4 fruit fly cellular contexts compared by ENCODE assay signal in the genomic region with DNA sequence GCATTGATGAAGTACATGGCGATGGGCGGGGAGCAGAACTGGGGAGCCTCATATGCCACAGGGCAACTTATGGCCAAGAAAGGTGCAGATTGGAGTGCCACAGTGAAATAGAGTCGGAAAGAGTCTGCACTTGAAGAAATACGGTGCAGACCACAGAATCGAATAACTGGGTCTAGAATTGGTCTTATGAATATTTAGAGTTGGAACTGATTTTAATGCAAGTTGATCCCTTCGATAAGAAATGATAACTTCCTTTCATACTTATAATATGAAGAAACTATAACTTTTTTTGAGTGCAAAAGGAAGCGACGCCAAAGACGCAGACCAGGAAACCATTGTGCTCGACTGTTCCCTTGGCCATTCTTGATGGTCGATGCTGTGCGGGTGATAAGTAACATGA.
TF ChIP-seq lines count a peak whose summit lies in the region.

No protein-coding gene starts in this region.

- TF ChIP-seq CTCF in whole organism, embryonic (GFP tag; optimal IDR thresholded peaks at IDR 0.05; lab: Kevin White, UChicago) = no peak

TF ChIP-seq in whole organism, embryonic, 481 proteins besides CTCF, POLR2A, EP300 and RAD21 (continues in another document):
- TF ChIP-seq dmrt99B (tag; optimal IDR thresholded peaks at IDR 0.05; lab: Kevin White, UChicago) (peak; percentile 32), CG7839 (tag; optimal IDR thresholded peaks at IDR 0.05; lab: Kevin White, UChicago) (peak; percentile 21), Max (GFP tag; optimal IDR thresholded peaks at IDR 0.05; lab: Kevin White, UChicago) (no peak), D19A (tag; optimal IDR thresholded peaks at IDR 0.05; lab: Kevin White, UChicago) (no peak), CG10543 (GFP tag; optimal IDR thresholded peaks at IDR 0.05; lab: Kevin White, UChicago) (no peak), Med (GFP tag; lab: Kevin White, UChicago) (peak; percentile 29), sob (GFP tag; IDR thresholded peaks at IDR 0.05; lab: Robert Waterston, UW) (0 out of 2 replicates have a peak, but pooled peaks have one; percentile 40), chinmo (GFP tag; IDR thresholded peaks at IDR 0.05; lab: Robert Waterston, UW; ENCODE audit: partially characterized antibody) (no peak), onecut (GFP tag; IDR thresholded peaks at IDR 0.05; lab: Robert Waterston, UW) (no peak), grau (tag; optimal IDR thresholded peaks at IDR 0.05; lab: Kevin White, UChicago) (peak; percentile 12), CG7556 (GFP tag; optimal IDR thresholded peaks at IDR 0.05; lab: Kevin White, UChicago) (no peak), bsh (GFP tag; optimal IDR thresholded peaks at IDR 0.05; lab: Kevin White, UChicago) (peak; percentile 24 to 78), nom (GFP tag; optimal IDR thresholded peaks at IDR 0.05; lab: Kevin White, UChicago) (peak; percentile 40), grn (GFP tag; optimal IDR thresholded peaks at IDR 0.05; lab: Kevin White, UChicago) (no peak), CG11456 (GFP tag; IDR thresholded peaks at IDR 0.05; lab: Robert Waterston, UW) (0 out of 3 replicates have a peak, but pooled peaks have one; percentile 45), Jarid2 (GFP tag; optimal IDR thresholded peaks at IDR 0.05; lab: Kevin White, UChicago) (no peak), dysf (GFP tag; IDR thresholded peaks at IDR 0.05; lab: Robert Waterston, UW) (0 out of 3 replicates have a peak, but pooled peaks have one; percentile 22), slou (GFP tag; optimal IDR thresholded peaks at IDR 0.05; lab: Kevin White, UChicago) (no peak), fu2 (GFP tag; optimal IDR thresholded peaks at IDR 0.05; lab: Kevin White, UChicago) (no peak), CG2678 (tag; optimal IDR thresholded peaks at IDR 0.05; lab: Kevin White, UChicago) (peak; percentile 35), CG3163 (GFP tag; optimal IDR thresholded peaks at IDR 0.05; lab: Kevin White, UChicago) (no peak)

TF ChIP-seq in whole organism, prepupa, 60 proteins besides CTCF, POLR2A, EP300 and RAD21 (continues in another document):
- peak; percentile 68 for TF ChIP-seq Met (GFP tag; optimal IDR thresholded peaks at IDR 0.05; lab: Kevin White, UChicago)
- peak; percentile 10 for TF ChIP-seq CG11762 (GFP tag; optimal IDR thresholded peaks at IDR 0.05; lab: Kevin White, UChicago; ENCODE audit: insufficient read depth)
- no peak for TF ChIP-seq CG11294 (GFP tag; IDR thresholded peaks at IDR 0.05; lab: Robert Waterston, UW)
- peak; percentile 90 for TF ChIP-seq dsx (GFP tag; optimal IDR thresholded peaks at IDR 0.05; lab: Kevin White, UChicago; ENCODE audit: poor library complexity, severe bottlenecking)
- no peak for TF ChIP-seq Hr38 (GFP tag; optimal IDR thresholded peaks at IDR 0.05; lab: Kevin White, UChicago)
- peak; percentile 49 for TF ChIP-seq CG16779 (tag; optimal IDR thresholded peaks at IDR 0.05; lab: Kevin White, UChicago)
- peak; percentile 77 for TF ChIP-seq pdm3 (GFP tag; optimal IDR thresholded peaks at IDR 0.05; lab: Kevin White, UChicago)
- peak; percentile 70 for TF ChIP-seq Hr39 (GFP tag; optimal IDR thresholded peaks at IDR 0.05; lab: Kevin White, UChicago)
- peak; percentile 62 for TF ChIP-seq CG8632 (GFP tag; optimal IDR thresholded peaks at IDR 0.05; lab: Kevin White, UChicago)
- peak; percentile 80 for TF ChIP-seq CG9139 (GFP tag; optimal IDR thresholded peaks at IDR 0.05; lab: Kevin White, UChicago)
- TF ChIP-seq topi (GFP tag; optimal IDR thresholded peaks at IDR 0.05; lab: Kevin White, UChicago) = peak; percentile 64
- peak; percentile 65 for TF ChIP-seq lz (GFP tag; optimal IDR thresholded peaks at IDR 0.05; lab: Kevin White, UChicago)
- peak; percentile 65 for TF ChIP-seq CG32006 (GFP tag; optimal IDR thresholded peaks at IDR 0.05; lab: Kevin White, UChicago)
- peak; percentile 77 for TF ChIP-seq acj6 (GFP tag; optimal IDR thresholded peaks at IDR 0.05; lab: Kevin White, UChicago)
- TF ChIP-seq CG4318 (GFP tag; optimal IDR thresholded peaks at IDR 0.05; lab: Kevin White, UChicago) = peak; percentile 6
- TF ChIP-seq vri (GFP tag; optimal IDR thresholded peaks at IDR 0.05; lab: Kevin White, UChicago) = peak; percentile 44
- peak; percentile 48 for TF ChIP-seq Hr4 (GFP tag; optimal IDR thresholded peaks at IDR 0.05; lab: Kevin White, UChicago)
- TF ChIP-seq CG34406 (GFP tag; optimal IDR thresholded peaks at IDR 0.05; lab: Kevin White, UChicago) = peak; percentile 55
- no peak for TF ChIP-seq Lpt (GFP tag; optimal IDR thresholded peaks at IDR 0.05; lab: Kevin White, UChicago)
- no peak for TF ChIP-seq fkh (GFP tag; optimal IDR thresholded peaks at IDR 0.05; lab: Kevin White, UChicago)
- TF ChIP-seq dac (GFP tag; optimal IDR thresholded peaks at IDR 0.05; lab: Kevin White, UChicago) = no peak
- TF ChIP-seq achi (GFP tag; optimal IDR thresholded peaks at IDR 0.05; lab: Kevin White, UChicago) = peak; percentile 80

TF ChIP-seq in whole organism, pupa, 21 proteins besides CTCF, POLR2A, EP300 and RAD21:
- TF ChIP-seq Pif1B (GFP tag; optimal IDR thresholded peaks at IDR 0.05; lab: Kevin White, UChicago) (peak; percentile 79), CG32121 (GFP tag; IDR thresholded peaks at IDR 0.05; lab: Robert Waterston, UW) (no peak), D1 (tag; optimal IDR thresholded peaks at IDR 0.05; lab: Kevin White, UChicago) (peak; percentile 31), CG14655 (GFP tag; optimal IDR thresholded peaks at IDR 0.05; lab: Kevin White, UChicago) (peak; percentile 85), CG15710 (tag; optimal IDR thresholded peaks at IDR 0.05; lab: Kevin White, UChicago) (peak; percentile 89), Ets98B (GFP tag; IDR thresholded peaks at IDR 0.05; lab: Robert Waterston, UW) (peak; percentile 29; the same call in 1 of the 2 replicates), Pif1A (GFP tag; optimal IDR thresholded peaks at IDR 0.05; lab: Kevin White, UChicago) (peak; percentile 81), CG8301 (tag; optimal IDR thresholded peaks at IDR 0.05; lab: Kevin White, UChicago) (peak; percentile 73), gl (tag; optimal IDR thresholded peaks at IDR 0.05; lab: Kevin White, UChicago) (peak; percentile 76), Snoo (tag; optimal IDR thresholded peaks at IDR 0.05; lab: Kevin White, UChicago) (peak; percentile 66), CG10348 (GFP tag; IDR thresholded peaks at IDR 0.05; lab: Robert Waterston, UW) (no peak), CG34367 (tag; optimal IDR thresholded peaks at IDR 0.05; lab: Kevin White, UChicago) (peak; percentile 89), fd96Ca (GFP tag; IDR thresholded peaks at IDR 0.05; lab: Robert Waterston, UW) (peak; percentile 72; the same call in 2 of the 3 replicates), CG13204 (GFP tag; optimal IDR thresholded peaks at IDR 0.05; lab: Kevin White, UChicago) (peak; percentile 75), CG17806 (tag; optimal IDR thresholded peaks at IDR 0.05; lab: Kevin White, UChicago) (peak; percentile 88), CG9948 (tag; optimal IDR thresholded peaks at IDR 0.05; lab: Kevin White, UChicago) (peak; percentile 76), CG12605 (GFP tag; IDR thresholded peaks at IDR 0.05; lab: Robert Waterston, UW) (peak; percentile 54), CG8159 (tag; optimal IDR thresholded peaks at IDR 0.05; lab: Kevin White, UChicago) (peak; percentile 76), EcR (GFP tag; optimal IDR thresholded peaks at IDR 0.05; lab: Kevin White, UChicago) (peak; percentile 17), rn (GFP tag; IDR thresholded peaks at IDR 0.05; lab: Robert Waterston, UW) (no peak), CG4496 (GFP tag; IDR thresholded peaks at IDR 0.05; lab: Robert Waterston, UW) (peak; percentile 50; the same call in 1 of the 3 replicates)

TF ChIP-seq in whole organism, wandering third instar larva, 38 proteins besides CTCF, POLR2A, EP300 and RAD21 (continues in another document):
- no peak for TF ChIP-seq dl (GFP tag; optimal IDR thresholded peaks at IDR 0.05; lab: Kevin White, UChicago; ENCODE audit: insufficient read depth in 1 of 2, partially characterized antibody in 2 of 2)
- no peak for TF ChIP-seq Dif (GFP tag; optimal IDR thresholded peaks at IDR 0.05; lab: Kevin White, UChicago; ENCODE audit: partially characterized antibody)
- TF ChIP-seq jim (GFP tag; optimal IDR thresholded peaks at IDR 0.05; lab: Kevin White, UChicago) = no peak
- TF ChIP-seq N (GFP tag; optimal IDR thresholded peaks at IDR 0.05; lab: Kevin White, UChicago) = no peak
- TF ChIP-seq CG32264 (GFP tag; optimal IDR thresholded peaks at IDR 0.05; lab: Kevin White, UChicago) = no peak
- TF ChIP-seq brk (GFP tag; optimal IDR thresholded peaks at IDR 0.05; lab: Kevin White, UChicago) = no peak
- TF ChIP-seq CrebA (GFP tag; optimal IDR thresholded peaks at IDR 0.05; lab: Kevin White, UChicago; ENCODE audit: borderline replicate concordance) = no peak
- TF ChIP-seq foxo (GFP tag; optimal IDR thresholded peaks at IDR 0.05; lab: Kevin White, UChicago) = peak in 1 of 2 experiments; percentile 65
- no peak for TF ChIP-seq pan (optimal IDR thresholded peaks at IDR 0.05; lab: Kevin White, UChicago)
- TF ChIP-seq Hnf4 (GFP tag; optimal IDR thresholded peaks at IDR 0.05; lab: Kevin White, UChicago) = peak; percentile 52
- no peak for TF ChIP-seq Vsx2 (GFP tag; optimal IDR thresholded peaks at IDR 0.05; lab: Kevin White, UChicago; ENCODE audit: partially characterized antibody)
- TF ChIP-seq dsf (GFP tag; optimal IDR thresholded peaks at IDR 0.05; lab: Kevin White, UChicago; ENCODE audit: borderline replicate concordance) = no peak
- no peak for TF ChIP-seq usp (GFP tag; optimal IDR thresholded peaks at IDR 0.05; lab: Kevin White, UChicago)
- TF ChIP-seq Jra (GFP tag; optimal IDR thresholded peaks at IDR 0.05; lab: Kevin White, UChicago) = no peak
- peak; percentile 76 for TF ChIP-seq h (GFP tag; optimal IDR thresholded peaks at IDR 0.05; lab: Kevin White, UChicago)
- TF ChIP-seq OdsH (GFP tag; optimal IDR thresholded peaks at IDR 0.05; lab: Kevin White, UChicago) = peak; percentile 69
- TF ChIP-seq woc (GFP tag; optimal IDR thresholded peaks at IDR 0.05; lab: Kevin White, UChicago) = peak; percentile 50
- TF ChIP-seq HLH106 (tag; optimal IDR thresholded peaks at IDR 0.05; lab: Kevin White, UChicago) = peak; percentile 63
- TF ChIP-seq Sp1 (GFP tag; optimal IDR thresholded peaks at IDR 0.05; lab: Kevin White, UChicago) = peak; percentile 72
- TF ChIP-seq dmrt93B (GFP tag; optimal IDR thresholded peaks at IDR 0.05; lab: Kevin White, UChicago) = no peak
- TF ChIP-seq Hr78 (GFP tag; optimal IDR thresholded peaks at IDR 0.05; lab: Kevin White, UChicago) = no peak
- TF ChIP-seq rgr (GFP tag; optimal IDR thresholded peaks at IDR 0.05; lab: Kevin White, UChicago) = peak; percentile 59
- no peak for TF ChIP-seq Rel (GFP tag; optimal IDR thresholded peaks at IDR 0.05; lab: Kevin White, UChicago)
- no peak for TF ChIP-seq Rel (tag; optimal IDR thresholded peaks at IDR 0.05; lab: Kevin White, UChicago)
- peak; percentile 62 for TF ChIP-seq psq (GFP tag; optimal IDR thresholded peaks at IDR 0.05; lab: Kevin White, UChicago)
- no peak for TF ChIP-seq lola (GFP tag; optimal IDR thresholded peaks at IDR 0.05; lab: Kevin White, UChicago)
- peak; percentile 71 for TF ChIP-seq ey (GFP tag; optimal IDR thresholded peaks at IDR 0.05; lab: Kevin White, UChicago)
- TF ChIP-seq CG9705 (GFP tag; optimal IDR thresholded peaks at IDR 0.05; lab: Kevin White, UChicago) = no peak

Comparison
In these comparisons a context has a peak if more than half of its experiments do, and no peak if none do; other contexts are left out.
1. Of the 7 proteins assayed by ChIP-seq in both whole organism, embryonic and whole organism, prepupa: peak only in whole organism, embryonic: none; only in whole organism, prepupa: Blimp-1, CG16779, CG6854, Gug, Hr39 and Sox102F; in both: none; in neither: 1.